Fruit fly (Drosophila melanogaster): Measurements from ENCODE around the gene Lasp.

Gene Lasp

DNA sequence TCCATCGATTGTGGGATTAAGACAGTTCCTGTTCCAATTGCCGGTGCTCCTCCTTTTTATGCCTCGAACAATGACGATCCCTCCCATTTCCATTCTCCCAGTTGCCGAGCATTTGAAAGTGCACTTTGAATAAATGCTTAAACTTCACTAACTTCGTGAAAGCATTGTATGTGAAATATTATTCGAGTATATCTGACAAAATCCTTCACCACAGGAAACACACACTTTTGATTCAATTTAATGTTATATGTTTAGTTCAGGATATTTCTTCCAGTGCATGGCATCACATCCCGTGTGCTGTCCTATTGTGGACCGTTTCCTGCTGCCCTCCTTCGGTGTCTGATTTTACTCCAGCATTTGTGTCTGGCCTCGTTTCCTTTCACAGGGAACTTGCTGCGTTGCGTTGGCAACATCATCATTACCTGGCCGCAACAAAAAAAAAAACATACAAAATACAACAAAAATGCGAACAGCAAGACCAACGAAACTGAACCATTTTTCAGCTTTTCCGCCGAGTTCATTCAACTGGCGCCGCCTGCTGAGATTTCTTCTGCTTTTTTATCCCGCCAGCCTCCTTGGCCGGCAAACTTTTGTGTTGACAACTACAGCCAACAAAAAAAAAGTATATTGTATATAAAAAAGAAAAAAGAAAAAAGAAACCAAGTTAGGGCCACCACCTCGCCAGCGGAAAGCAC lies 41.1 kb upstream of the Lasp start (continued):
- peak; percentile 43 for TF ChIP-seq CG8632 (GFP tag; optimal IDR thresholded peaks at IDR 0.05)
- TF ChIP-seq Eip75B (GFP tag; optimal IDR thresholded peaks at IDR 0.05): peak; percentile 77
- no peak for TF ChIP-seq CG6854 (GFP tag; optimal IDR thresholded peaks at IDR 0.05)
- TF ChIP-seq CG34406 (GFP tag; optimal IDR thresholded peaks at IDR 0.05): peak; percentile 38
- peak; percentile 63 for TF ChIP-seq CG11762 (GFP tag; optimal IDR thresholded peaks at IDR 0.05; ENCODE audit: insufficient read depth)
- no peak for TF ChIP-seq fkh (GFP tag; optimal IDR thresholded peaks at IDR 0.05)
- peak; percentile 92 for TF ChIP-seq CG6163 (GFP tag; IDR thresholded peaks at IDR 0.05)
- TF ChIP-seq Met (GFP tag; optimal IDR thresholded peaks at IDR 0.05): peak; percentile 35
- peak; percentile 18 for TF ChIP-seq Smox (GFP tag; optimal IDR thresholded peaks at IDR 0.05)
- peak; percentile 36 for TF ChIP-seq CG9139 (GFP tag; optimal IDR thresholded peaks at IDR 0.05)
- TF ChIP-seq cyc (GFP tag; optimal IDR thresholded peaks at IDR 0.05): peak; percentile 46
- TF ChIP-seq Hr39 (GFP tag; optimal IDR thresholded peaks at IDR 0.05): peak; percentile 20
- peak; percentile 27 for TF ChIP-seq dsx (GFP tag; optimal IDR thresholded peaks at IDR 0.05; ENCODE audit: poor library complexity, severe bottlenecking)
- peak; percentile 79 for TF ChIP-seq Sox14 (GFP tag; optimal IDR thresholded peaks at IDR 0.05)
- no peak for TF ChIP-seq Eip93F (GFP tag; optimal IDR thresholded peaks at IDR 0.05)
- peak; percentile 71 for TF ChIP-seq acj6 (GFP tag; optimal IDR thresholded peaks at IDR 0.05)
- TF ChIP-seq Hr38 (GFP tag; optimal IDR thresholded peaks at IDR 0.05): no peak
- TF ChIP-seq CG8119 (GFP tag; IDR thresholded peaks at IDR 0.05): peak; percentile 74
- TF ChIP-seq svp (GFP tag): peak; percentile 78
- peak; percentile 51 for TF ChIP-seq topi (GFP tag; optimal IDR thresholded peaks at IDR 0.05)
- peak; percentile 64 to 69 for TF ChIP-seq salr (GFP tag; optimal IDR thresholded peaks at IDR 0.05)
- peak; percentile 76 for TF ChIP-seq achi (GFP tag; optimal IDR thresholded peaks at IDR 0.05)
- TF ChIP-seq OdsH (GFP tag; optimal IDR thresholded peaks at IDR 0.05): peak; percentile 66
- peak; percentile 35; the same call in 1 of the 2 replicates for TF ChIP-seq Gug (GFP tag; IDR thresholded peaks at IDR 0.05)
- peak; percentile 67 for TF ChIP-seq CG16779 (tag; optimal IDR thresholded peaks at IDR 0.05)
- TF ChIP-seq Lpt (GFP tag; optimal IDR thresholded peaks at IDR 0.05): peak; percentile 77
- peak; percentile 84 for TF ChIP-seq CG3919 (GFP tag; optimal IDR thresholded peaks at IDR 0.05)

DNA sequence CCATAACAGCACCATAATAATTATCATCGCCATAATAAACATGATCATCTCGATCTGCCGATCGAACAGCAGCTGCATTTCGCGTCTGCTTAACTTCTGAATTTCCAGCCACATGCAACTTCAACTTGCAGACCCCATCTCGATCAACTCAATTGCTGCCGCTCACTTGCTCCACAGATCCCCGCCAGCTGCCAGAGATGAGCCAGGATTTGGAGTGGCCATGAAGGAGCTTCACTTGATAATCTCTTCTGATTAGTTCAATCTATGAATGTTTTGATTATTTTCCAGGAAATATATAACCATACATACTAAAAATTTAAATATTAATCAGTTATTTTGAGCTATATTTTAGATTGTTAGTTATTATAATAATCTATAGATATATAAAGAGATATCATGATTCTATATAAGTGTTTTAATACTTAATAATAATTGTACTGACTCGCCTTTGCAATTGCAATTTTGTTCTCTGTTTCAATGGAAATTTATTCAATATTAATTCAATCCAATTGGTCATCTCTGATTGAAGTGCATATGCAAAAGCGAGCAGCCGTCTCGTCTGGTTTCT lies 40.1 kb upstream of the Lasp start:
- TF ChIP-seq svp (GFP tag) (peak; percentile 33), CG10669 (GFP tag; optimal IDR thresholded peaks at IDR 0.05) (peak; percentile 13), vri (GFP tag; optimal IDR thresholded peaks at IDR 0.05) (no peak), spab (GFP tag; optimal IDR thresholded peaks at IDR 0.05) (peak; percentile 29), CG11762 (GFP tag; optimal IDR thresholded peaks at IDR 0.05; ENCODE audit: insufficient read depth) (no peak), CG9139 (GFP tag; optimal IDR thresholded peaks at IDR 0.05) (no peak), CG6808 (GFP tag; optimal IDR thresholded peaks at IDR 0.05) (peak; percentile 34), CG16779 (tag; optimal IDR thresholded peaks at IDR 0.05) (no peak), Blimp-1 (GFP tag; optimal IDR thresholded peaks at IDR 0.05) (no peak), pdm3 (GFP tag; optimal IDR thresholded peaks at IDR 0.05) (no peak), CG31627 (GFP tag; optimal IDR thresholded peaks at IDR 0.05) (no peak), Hr39 (GFP tag; optimal IDR thresholded peaks at IDR 0.05) (no peak), CG4318 (GFP tag; optimal IDR thresholded peaks at IDR 0.05) (peak; percentile 37), CG32006 (GFP tag; optimal IDR thresholded peaks at IDR 0.05) (peak; percentile 53), ss (GFP tag; optimal IDR thresholded peaks at IDR 0.05) (peak in 1 of 2 experiments; percentile 15), topi (GFP tag; optimal IDR thresholded peaks at IDR 0.05) (no peak), CG1621 (tag; optimal IDR thresholded peaks at IDR 0.05) (no peak), CG8119 (GFP tag; IDR thresholded peaks at IDR 0.05) (0 out of 3 replicates have a peak, but pooled peaks have one; percentile 14), cyc (GFP tag; optimal IDR thresholded peaks at IDR 0.05) (no peak), Ets96B (tag; optimal IDR thresholded peaks at IDR 0.05) (peak; percentile 7), CG6276 (GFP tag; optimal IDR thresholded peaks at IDR 0.05) (peak; percentile 23), Ets21C (GFP tag; optimal IDR thresholded peaks at IDR 0.05) (no peak), CG10631 (GFP tag; optimal IDR thresholded peaks at IDR 0.05) (peak; percentile 9), CG15336 (GFP tag; IDR thresholded peaks at IDR 0.05) (peak; percentile 10; the same call in 1 of the 2 replicates), CG8319 (GFP tag; optimal IDR thresholded peaks at IDR 0.05) (no peak), salr (GFP tag; optimal IDR thresholded peaks at IDR 0.05) (no peak), dsx (GFP tag; optimal IDR thresholded peaks at IDR 0.05; ENCODE audit: poor library complexity, severe bottlenecking) (peak; percentile 10), Sox15 (GFP tag; optimal IDR thresholded peaks at IDR 0.05) (no peak), CG3919 (GFP tag; optimal IDR thresholded peaks at IDR 0.05) (no peak), CG3032 (tag; optimal IDR thresholded peaks at IDR 0.05) (peak; percentile 26), CG6163 (GFP tag; IDR thresholded peaks at IDR 0.05) (peak; percentile 52; the same call in 1 of the 3 replicates), net (GFP tag; optimal IDR thresholded peaks at IDR 0.05) (peak; percentile 7)
